Fruit fly (Drosophila melanogaster) whole organism, embryonic: ENCODE data around the gene CG32708.

Experiments used
- ATbp ChIP-seq: fragments of 200-800 bp; sonication (Bioruptor generic); optimal IDR thresholded peaks from 2 replicates; lab custom pipeline; 2017; ENCODE audit warnings: missing biosample characterization, mild to moderate bottlenecking, missing genetic modification characterization, missing genetic modification reagents
- CG10267 ChIP-seq: fragments of 200-800 bp; sonication (Bioruptor generic); optimal IDR thresholded peaks from 2 replicates; lab custom pipeline; 2018; ENCODE audit warnings: missing biosample characterization, mild to moderate bottlenecking, missing genetic modification characterization, moderate library complexity
- CG11093 ChIP-seq: fragments of 200-800 bp; sonication (Bioruptor generic); IDR thresholded peaks from 3 replicates; pipeline ENCODE4 v1.3.6; 2022; ENCODE audit warnings: missing biosample characterization, missing genetic modification characterization
- CG11504 ChIP-seq: fragments of 200-800 bp; sonication (Bioruptor generic); optimal IDR thresholded peaks from 3 replicates; lab custom pipeline; 2019; ENCODE audit warnings: missing biosample characterization, mild to moderate bottlenecking, missing genetic modification characterization, moderate library complexity
- CG11695 ChIP-seq: fragments of 200-800 bp; sonication (Bioruptor generic); IDR thresholded peaks from 3 replicates; pipeline ENCODE4 v1.3.6; 2022; ENCODE audit warnings: missing biosample characterization, missing genetic modification characterization
- CG1233 ChIP-seq: fragments of 200-800 bp; sonication (Bioruptor generic); optimal IDR thresholded peaks from 4 replicates; lab custom pipeline; 2018; ENCODE audit warnings: missing biosample characterization, mild to moderate bottlenecking, missing genetic modification characterization
- CG13894 ChIP-seq: fragments of 200-800 bp; sonication (Bioruptor generic); optimal IDR thresholded peaks from 3 replicates; lab custom pipeline; 2018; ENCODE audit warnings: missing biosample characterization, mild to moderate bottlenecking, missing genetic modification characterization, moderate library complexity
- CG14014 ChIP-seq: fragments of 200-800 bp; sonication (Bioruptor generic); IDR thresholded peaks from 2 replicates; pipeline ENCODE4 v1.3.6; 2022; ENCODE audit warnings: missing biosample characterization, missing genetic modification characterization
- CG14441 ChIP-seq: fragments of 200-800 bp; sonication (Bioruptor generic); IDR thresholded peaks from 2 replicates; pipeline ENCODE4 v1.3.6; 2022; ENCODE audit warnings: missing biosample characterization, missing genetic modification characterization
- CG2129 ChIP-seq: fragments of 200-800 bp; sonication (Bioruptor generic); IDR thresholded peaks from 2 replicates; pipeline ENCODE4 v1.3.6; 2022; ENCODE audit warnings: missing biosample characterization, missing genetic modification characterization; ENCODE audit not compliant: partially characterized antibody
- CG3163 ChIP-seq: fragments of 200-800 bp; sonication (Bioruptor generic); optimal IDR thresholded peaks from 3 replicates; lab custom pipeline; 2016; ENCODE audit warnings: missing biosample characterization, missing genetic modification characterization
- CG3838 ChIP-seq: fragments of 200-800 bp; sonication (Bioruptor generic); optimal IDR thresholded peaks from 3 replicates; lab custom pipeline; 2016; ENCODE audit warnings: missing biosample characterization, missing genetic modification characterization
- CG42726 ChIP-seq: fragments of 200-800 bp; sonication (Bioruptor generic); IDR thresholded peaks from 2 replicates; pipeline ENCODE4 v1.3.6; 2022; ENCODE audit warnings: missing biosample characterization, missing genetic modification characterization; ENCODE audit not compliant: partially characterized antibody
- CG4360 ChIP-seq: fragments of 200-800 bp; sonication (Bioruptor generic); IDR thresholded peaks from 2 replicates; pipeline ENCODE4 v1.3.6; 2022; ENCODE audit warnings: missing biosample characterization, missing genetic modification characterization
- CG6854 ChIP-seq: fragments of 200-800 bp; sonication (Bioruptor generic); optimal IDR thresholded peaks from 3 replicates; lab custom pipeline; 2017; ENCODE audit warnings: missing biosample characterization, mild to moderate bottlenecking, missing genetic modification characterization
- CG7271 ChIP-seq: fragments of 200-800 bp; sonication (Bioruptor generic); optimal IDR thresholded peaks from 2 replicates; lab custom pipeline; 2018; ENCODE audit warnings: missing biosample characterization, mild to moderate bottlenecking, missing genetic modification characterization, moderate library complexity
- CG7357 ChIP-seq: fragments of 200-800 bp; sonication (Bioruptor generic); IDR thresholded peaks from 3 replicates; pipeline ENCODE4 v1.3.6; 2022; ENCODE audit warnings: missing biosample characterization, missing genetic modification characterization
- CG7556 ChIP-seq: fragments of 200-800 bp; sonication (Bioruptor generic); optimal IDR thresholded peaks from 2 replicates; lab custom pipeline; 2017; ENCODE audit warnings: missing biosample characterization, mild to moderate bottlenecking, missing genetic modification characterization
- CrebB ChIP-seq: fragments of 200-800 bp; sonication (Bioruptor generic); optimal IDR thresholded peaks from 3 replicates; lab custom pipeline; 2018; ENCODE audit warnings: missing biosample characterization, mild to moderate bottlenecking, missing genetic modification characterization
- Dfd ChIP-seq, 2 experiments: fragments of >200 bp; optimal IDR thresholded peaks; 2 replicates each; lab custom pipeline; 2017; ENCODE audit warnings: missing biosample characterization in 2 of 2, missing genetic modification characterization in 2 of 2
- HLH4C ChIP-seq: fragments of 200-800 bp; sonication (Bioruptor generic); IDR thresholded peaks from 3 replicates; pipeline ENCODE4 v1.3.6; 2022; ENCODE audit warnings: missing biosample characterization, missing genetic modification characterization; ENCODE audit not compliant: partially characterized antibody
- HmgD ChIP-seq: fragments of 200-800 bp; sonication (Bioruptor generic); optimal IDR thresholded peaks from 3 replicates; lab custom pipeline; 2016; ENCODE audit warnings: missing biosample characterization, missing genetic modification characterization
- Med ChIP-seq: fragments of 200-800 bp; sonication (Bioruptor generic); peaks from one replicate; lab custom pipeline; 2016; ENCODE audit warnings: missing biosample characterization, missing genetic modification characterization, mild to moderate bottlenecking, inconsistent platforms, moderate library complexity
- NK7.1 ChIP-seq: fragments of 200-800 bp; sonication (Bioruptor generic); optimal IDR thresholded peaks from 3 replicates; lab custom pipeline; 2016; ENCODE audit warnings: missing biosample characterization, missing genetic modification characterization
- Poxn ChIP-seq: fragments of 200-800 bp; sonication (Bioruptor generic); IDR thresholded peaks from 2 replicates; pipeline ENCODE4 v1.3.6; 2022; ENCODE audit warnings: missing biosample characterization, missing genetic modification characterization
- Scr ChIP-seq: fragments of 200-800 bp; sonication (Bioruptor generic); IDR thresholded peaks from 2 replicates; pipeline ENCODE4 v1.3.6; 2022; ENCODE audit warnings: missing biosample characterization, missing genetic modification characterization; ENCODE audit not compliant: partially characterized antibody
- Side ChIP-seq: fragments of 200-800 bp; sonication (Bioruptor generic); optimal IDR thresholded peaks from 2 replicates; lab custom pipeline; 2016; ENCODE audit warnings: missing biosample characterization, missing genetic modification characterization
- Taf1 ChIP-seq: fragments of 200-800 bp; sonication (Bioruptor generic); IDR thresholded peaks from 2 replicates; pipeline ENCODE4 v1.3.6; 2022; ENCODE audit warnings: missing biosample characterization, missing genetic modification characterization
- ac ChIP-seq: fragments of 200-800 bp; sonication (Bioruptor generic); optimal IDR thresholded peaks from 3 replicates; lab custom pipeline; 2017; ENCODE audit warnings: missing biosample characterization, mild to moderate bottlenecking, missing genetic modification characterization
- ara ChIP-seq: fragments of 200-800 bp; sonication (Bioruptor generic); IDR thresholded peaks from 2 replicates; pipeline ENCODE4 v1.3.6; 2022; ENCODE audit warnings: missing biosample characterization, missing genetic modification characterization
- chn ChIP-seq: fragments of 200-800 bp; sonication (Bioruptor generic); optimal IDR thresholded peaks from 2 replicates; lab custom pipeline; 2016; ENCODE audit warnings: missing biosample characterization, missing genetic modification characterization
- dysf ChIP-seq: fragments of 200-800 bp; sonication (Bioruptor generic); IDR thresholded peaks from 3 replicates; pipeline ENCODE4 v1.3.6; 2022; ENCODE audit warnings: missing biosample characterization, missing genetic modification characterization
- ems ChIP-seq: fragments of 200-800 bp; sonication (Bioruptor generic); optimal IDR thresholded peaks from 3 replicates; lab custom pipeline; 2016; ENCODE audit warnings: missing biosample characterization, missing genetic modification characterization
- ewg ChIP-seq: fragments of 200-800 bp; sonication (Bioruptor generic); optimal IDR thresholded peaks from 3 replicates; lab custom pipeline; 2017; ENCODE audit warnings: mild to moderate bottlenecking, missing biosample characterization, missing genetic modification reagents, missing genetic modification characterization
- exex ChIP-seq: fragments of 200-800 bp; sonication (Bioruptor generic); optimal IDR thresholded peaks from 4 replicates; lab custom pipeline; 2018; ENCODE audit warnings: missing biosample characterization, mild to moderate bottlenecking, missing genetic modification characterization, moderate library complexity
- eyg ChIP-seq: fragments of 200-800 bp; sonication (Bioruptor generic); optimal IDR thresholded peaks from 3 replicates; lab custom pipeline; 2016; ENCODE audit warnings: missing biosample characterization, missing genetic modification characterization
- fru ChIP-seq: fragments of >200 bp; optimal IDR thresholded peaks from 2 replicates; lab custom pipeline; 2017
- gro ChIP-seq: fragments of 200-800 bp; sonication (Bioruptor generic); optimal IDR thresholded peaks from 2 replicates; lab custom pipeline; 2016; ENCODE audit warnings: missing biosample characterization, missing genetic modification characterization
- hkb ChIP-seq, 2 experiments: fragments of 200-800 bp in 1 of 2; fragments of >200 bp in 1 of 2; sonication (Bioruptor generic) in 1 of 2; IDR thresholded peaks in 1 of 2; optimal IDR thresholded peaks in 1 of 2; 2 replicates each; pipeline versions ENCODE4 v1.3.6 to Lab custom; 2017 to 2022; ENCODE audit warnings: missing biosample characterization in 1 of 2, missing genetic modification characterization in 1 of 2
- lab ChIP-seq: fragments of 200-800 bp; sonication (Bioruptor generic); optimal IDR thresholded peaks from 3 replicates; lab custom pipeline; 2017; ENCODE audit warnings: missing biosample characterization, missing genetic modification characterization, mild to moderate bottlenecking, moderate library complexity, missing genetic modification reagents
- peb ChIP-seq: fragments of 200-800 bp; sonication (Bioruptor generic); IDR thresholded peaks from 2 replicates; pipeline ENCODE4 v1.3.6; 2022; ENCODE audit warnings: missing biosample characterization, missing genetic modification characterization
- phol ChIP-seq: fragments of 200-800 bp; sonication (Bioruptor generic); optimal IDR thresholded peaks from 3 replicates; lab custom pipeline; 2018; ENCODE audit warnings: missing biosample characterization, mild to moderate bottlenecking, missing genetic modification characterization, moderate library complexity
- pnt ChIP-seq: fragments of 200-800 bp; sonication (Bioruptor generic); optimal IDR thresholded peaks from 3 replicates; lab custom pipeline; 2016; ENCODE audit warnings: missing biosample characterization, missing genetic modification characterization
- slbo ChIP-seq: fragments of 200-800 bp; sonication (Bioruptor generic); IDR thresholded peaks from 2 replicates; pipeline ENCODE4 v1.3.6; 2022; ENCODE audit warnings: missing biosample characterization, missing genetic modification characterization
- slou ChIP-seq: fragments of 200-800 bp; sonication (Bioruptor generic); optimal IDR thresholded peaks from 3 replicates; lab custom pipeline; 2016; ENCODE audit warnings: missing biosample characterization, missing genetic modification characterization
- tx ChIP-seq: fragments of 200-800 bp; sonication (Bioruptor generic); optimal IDR thresholded peaks from 2 replicates; lab custom pipeline; 2016; ENCODE audit warnings: missing biosample characterization, missing genetic modification characterization
- vfl ChIP-seq: fragments of 200-800 bp; sonication (Bioruptor generic); optimal IDR thresholded peaks from 2 replicates; lab custom pipeline; 2016; ENCODE audit warnings: missing biosample characterization, missing genetic modification characterization
- wdn ChIP-seq: fragments of 200-800 bp; sonication (Bioruptor generic); IDR thresholded peaks from 2 replicates; pipeline ENCODE4 v1.3.6; 2022; ENCODE audit warnings: missing biosample characterization, missing genetic modification characterization
- zen2 ChIP-seq: fragments of 200-800 bp; sonication (Bioruptor generic); IDR thresholded peaks from 3 replicates; pipeline ENCODE4 v1.3.6; 2022; ENCODE audit warnings: missing biosample characterization, missing genetic modification characterization; ENCODE audit not compliant: partially characterized antibody
- zfh2 ChIP-seq: fragments of 200-800 bp; sonication (Bioruptor generic); optimal IDR thresholded peaks from 2 replicates; lab custom pipeline; 2016; ENCODE audit warnings: missing biosample characterization, missing genetic modification characterization

The CG32708 gene

DNA sequence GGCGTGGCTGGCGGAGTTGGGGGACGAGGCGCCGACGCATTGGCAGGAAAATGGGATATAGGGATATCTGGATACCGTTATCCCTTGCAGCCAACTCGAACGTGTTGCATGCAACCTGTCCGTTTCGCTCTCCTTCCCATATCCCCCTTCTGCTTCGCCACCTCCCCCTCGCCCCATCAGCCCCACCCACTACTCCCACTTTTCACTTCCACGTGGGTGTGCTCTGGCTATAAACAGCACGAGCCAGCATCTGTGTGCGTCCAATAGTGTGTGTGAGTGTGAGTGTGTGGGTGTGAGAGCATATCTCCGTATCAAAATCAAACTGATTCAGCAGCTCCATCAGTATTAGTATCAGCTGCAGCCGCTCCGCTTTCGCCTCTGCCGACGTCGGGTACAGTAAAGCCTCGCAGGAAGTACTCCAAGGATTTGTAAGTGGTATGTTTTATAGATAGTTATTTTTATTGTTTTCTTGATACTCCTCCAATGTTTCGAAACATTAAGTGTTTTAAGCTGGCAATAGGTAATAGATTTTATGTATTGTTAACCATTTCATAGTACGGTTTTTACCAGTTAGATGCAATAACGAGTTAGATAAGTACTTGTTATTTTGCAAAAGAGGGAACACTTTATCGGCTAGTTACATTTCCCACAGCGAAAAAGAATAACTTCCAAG, 33.4 kb downstream of the CG32708 start (continued):
- TF ChIP-seq CG3838 = no peak
- no peak for TF ChIP-seq zfh2 (GFP tag; lab: Kevin White, UChicago)
- no peak for TF ChIP-seq CG7556 (GFP tag; lab: Kevin White, UChicago)
- TF ChIP-seq slbo (GFP tag; lab: Robert Waterston, UW) = no peak
- TF ChIP-seq phol (tag; lab: Kevin White, UChicago) = peak; percentile 70
- no peak for TF ChIP-seq ems (GFP tag; lab: Kevin White, UChicago)
- no peak for TF ChIP-seq exex
- no peak for TF ChIP-seq hkb (optimal IDR thresholded peaks at IDR 0.05; lab: Kevin White, UChicago)
- peak; percentile 64 for TF ChIP-seq hkb (GFP tag; IDR thresholded peaks at IDR 0.05; lab: Robert Waterston, UW)
- no peak for TF ChIP-seq ara (GFP tag; lab: Robert Waterston, UW)
- no peak for TF ChIP-seq HmgD (GFP tag; lab: Kevin White, UChicago)
- no peak for TF ChIP-seq CrebB (tag; lab: Kevin White, UChicago)
- TF ChIP-seq CG2129 (GFP tag; lab: Robert Waterston, UW) = no peak
- 0 out of 3 replicates have a peak, but pooled peaks have one; percentile 43 for TF ChIP-seq CG11695 (GFP tag; lab: Robert Waterston, UW)
- TF ChIP-seq CG11093 = no peak
- no peak for TF ChIP-seq vfl (GFP tag; lab: Kevin White, UChicago)
- no peak for TF ChIP-seq chn (GFP tag; lab: Kevin White, UChicago)
- TF ChIP-seq Side (GFP tag; lab: Kevin White, UChicago) = no peak
- peak; percentile 20 for TF ChIP-seq NK7.1 (GFP tag; lab: Kevin White, UChicago)
- TF ChIP-seq Taf1 (GFP tag; lab: Robert Waterston, UW) = no peak
- TF ChIP-seq Dfd (GFP tag; optimal IDR thresholded peaks at IDR 0.05; lab: Kevin White, UChicago) = no peak
- no peak for TF ChIP-seq CG4360 (GFP tag; lab: Robert Waterston, UW)
- peak; percentile 21 for TF ChIP-seq CG1233 (GFP tag; lab: Kevin White, UChicago)
- TF ChIP-seq peb = no peak
- peak; percentile 30 for TF ChIP-seq CG6854 (GFP tag; lab: Kevin White, UChicago)
- TF ChIP-seq ewg (GFP tag; lab: Kevin White, UChicago) = peak; percentile 1
- peak; percentile 41; the same call in 2 of the 3 replicates for TF ChIP-seq dysf (GFP tag; lab: Robert Waterston, UW)
- TF ChIP-seq Med = peak; percentile 58
- peak; percentile 16 for TF ChIP-seq CG10267
- TF ChIP-seq gro (GFP tag; lab: Kevin White, UChicago) = no peak
- peak; percentile 64 for TF ChIP-seq lab (GFP tag; lab: Kevin White, UChicago)
- TF ChIP-seq CG13894 = no peak
- TF ChIP-seq eyg (GFP tag; lab: Kevin White, UChicago) = no peak
- no peak for TF ChIP-seq CG7357 (GFP tag; lab: Robert Waterston, UW)
- TF ChIP-seq CG3163 (GFP tag; lab: Kevin White, UChicago) = no peak
- no peak for TF ChIP-seq CG42726 (GFP tag; lab: Robert Waterston, UW)
- no peak for TF ChIP-seq HLH4C (GFP tag; lab: Robert Waterston, UW)
- peak; percentile 71 for TF ChIP-seq CG11504 (tag; lab: Kevin White, UChicago)
- TF ChIP-seq pnt (GFP tag; lab: Kevin White, UChicago) = peak; percentile 46
- no peak for TF ChIP-seq slou (GFP tag; lab: Kevin White, UChicago)
- no peak for TF ChIP-seq tx (GFP tag; lab: Kevin White, UChicago)
- TF ChIP-seq Poxn = no peak
- no peak for TF ChIP-seq CG7271 (tag; lab: Kevin White, UChicago)
- no peak for TF ChIP-seq CG14014 (GFP tag; lab: Robert Waterston, UW)
- TF ChIP-seq zen2 (GFP tag; lab: Robert Waterston, UW) = no peak
- no peak for TF ChIP-seq Scr (GFP tag; lab: Robert Waterston, UW)
- no peak for TF ChIP-seq wdn
- TF ChIP-seq fru = no peak
- no peak for TF ChIP-seq CG14441 (GFP tag; lab: Robert Waterston, UW)
- no peak for TF ChIP-seq ac (GFP tag; lab: Kevin White, UChicago)
- TF ChIP-seq ATbp (GFP tag; lab: Kevin White, UChicago) = no peak
